Worm (Caenorhabditis elegans) whole organism, late embryonic: ENCODE data around the gene zip-2.

Experiments
- hlh-15 ChIP-seq: sonication (generic microtip); optimal IDR thresholded peaks from 2 replicates; lab custom pipeline; 2016; ENCODE audit warnings: missing genetic modification characterization, missing compliant biosample characterization
- nhr-11 ChIP-seq: fragments of 150-350 bp; optimal IDR thresholded peaks from 2 replicates; lab custom pipeline; 2014; ENCODE audit warnings: missing biosample characterization, missing genetic modification characterization

ce11 chrIII:869869-870268 is 37.1 kb downstream of the zip-2 start, which contains the start of gene T24C4.2:
- no peak for TF ChIP-seq hlh-15 (tag; lab: Kevin White, UChicago)
- TF ChIP-seq nhr-11 (tag; lab: Kevin White, UChicago) = no peak
